Worm (Caenorhabditis elegans) whole organism, late embryonic: Measurements from ENCODE around the gene srg-10.
A peak's percentile ranks its signal among the peaks of the same experiment; 100 is the strongest.

Experiments used
- F13H6.1 ChIP-seq: sonication (generic microtip); optimal IDR thresholded peaks from 2 replicates; lab custom pipeline; 2016; ENCODE audit warnings: missing genetic modification characterization, missing compliant biosample characterization
- K02D7.2 ChIP-seq: sonication (generic microtip); optimal IDR thresholded peaks from 2 replicates; lab custom pipeline; 2017; ENCODE audit warnings: mild to moderate bottlenecking, missing genetic modification characterization, missing compliant biosample characterization
- K09A11.1 ChIP-seq: sonication (generic microtip); optimal IDR thresholded peaks from 2 replicates; lab custom pipeline; 2017; ENCODE audit warnings: antibody characterized with exemption, mild to moderate bottlenecking, missing genetic modification characterization, missing compliant biosample characterization; ENCODE audit not compliant: insufficient read depth
- T23F11.4 ChIP-seq: fragments of 200-800 bp; sonication (Bioruptor generic); optimal IDR thresholded peaks from 2 replicates; lab custom pipeline; 2018; ENCODE audit warnings: mild to moderate bottlenecking, missing genetic modification characterization, missing compliant biosample characterization
- Y22D7AL.16 ChIP-seq: sonication (generic microtip); optimal IDR thresholded peaks from 2 replicates; lab custom pipeline; 2016; ENCODE audit warnings: missing genetic modification characterization, missing compliant biosample characterization
- ahr-1 ChIP-seq: sonication (generic microtip); optimal IDR thresholded peaks from 2 replicates; lab custom pipeline; 2016; ENCODE audit warnings: missing genetic modification characterization, missing compliant biosample characterization
- ceh-14 ChIP-seq: sonication (generic microtip); optimal IDR thresholded peaks from 2 replicates; lab custom pipeline; 2016; ENCODE audit warnings: missing genotype, missing genetic modification characterization, missing compliant biosample characterization
- ceh-18 ChIP-seq: sonication (generic microtip); optimal IDR thresholded peaks from 2 replicates; lab custom pipeline; 2016; ENCODE audit warnings: missing genetic modification characterization, missing compliant biosample characterization
- ceh-9 ChIP-seq: sonication (generic microtip); optimal IDR thresholded peaks from 2 replicates; lab custom pipeline; 2016; ENCODE audit warnings: mild to moderate bottlenecking, missing genetic modification characterization, inconsistent platforms, missing compliant biosample characterization
- che-1 ChIP-seq: sonication (generic microtip); optimal IDR thresholded peaks from 2 replicates; lab custom pipeline; 2016; ENCODE audit warnings: mild to moderate bottlenecking, missing genetic modification characterization, missing compliant biosample characterization
- elt-2 ChIP-seq: sonication (generic microtip); optimal IDR thresholded peaks from 2 replicates; lab custom pipeline; 2016; ENCODE audit warnings: missing genetic modification reagents, missing genetic modification characterization, missing compliant biosample characterization
- elt-4 ChIP-seq: sonication (generic microtip); optimal IDR thresholded peaks from 2 replicates; lab custom pipeline; 2016; ENCODE audit warnings: missing genetic modification characterization, missing compliant biosample characterization
- ets-4 ChIP-seq: sonication (generic microtip); optimal IDR thresholded peaks from 2 replicates; lab custom pipeline; 2016; ENCODE audit warnings: missing genetic modification characterization, missing compliant biosample characterization
- eyg-1 ChIP-seq: sonication (generic microtip); optimal IDR thresholded peaks from 2 replicates; lab custom pipeline; 2016; ENCODE audit warnings: missing genotype, missing genetic modification characterization, missing compliant biosample characterization
- fkh-10 ChIP-seq: fragments of 150-350 bp; optimal IDR thresholded peaks from 2 replicates; lab custom pipeline; 2014; ENCODE audit warnings: missing biosample characterization, missing genetic modification reagents, missing genetic modification characterization
- fkh-6 ChIP-seq: sonication (generic microtip); optimal IDR thresholded peaks from 2 replicates; lab custom pipeline; 2016; ENCODE audit warnings: missing genetic modification characterization, missing compliant biosample characterization
- hlh-13 ChIP-seq: fragments of 200-800 bp; sonication (Bioruptor generic); optimal IDR thresholded peaks from 2 replicates; lab custom pipeline; 2018; ENCODE audit warnings: mild to moderate bottlenecking, missing genetic modification characterization, missing compliant biosample characterization
- hlh-15 ChIP-seq: sonication (generic microtip); optimal IDR thresholded peaks from 2 replicates; lab custom pipeline; 2016; ENCODE audit warnings: missing genetic modification characterization, missing compliant biosample characterization
- hlh-30 ChIP-seq: sonication (generic microtip); optimal IDR thresholded peaks from 2 replicates; lab custom pipeline; 2017; ENCODE audit warnings: antibody characterized with exemption, missing genetic modification characterization, missing compliant biosample characterization; ENCODE audit not compliant: insufficient read depth
- hlh-6 ChIP-seq: sonication (generic microtip); optimal IDR thresholded peaks from 2 replicates; lab custom pipeline; 2016; ENCODE audit warnings: missing genotype, missing genetic modification characterization, missing compliant biosample characterization
- hlh-8 ChIP-seq: sonication (generic microtip); optimal IDR thresholded peaks from 2 replicates; lab custom pipeline; 2016; ENCODE audit warnings: missing genotype, missing genetic modification characterization, missing compliant biosample characterization
- lim-6 ChIP-seq: sonication (generic microtip); optimal IDR thresholded peaks from 2 replicates; lab custom pipeline; 2016; ENCODE audit warnings: missing genetic modification characterization, missing compliant biosample characterization
- lin-11 ChIP-seq: fragments of 200-800 bp; sonication (Bioruptor generic); optimal IDR thresholded peaks from 2 replicates; lab custom pipeline; 2018; ENCODE audit warnings: mild to moderate bottlenecking, missing genetic modification characterization, missing compliant biosample characterization
- mec-3 ChIP-seq: sonication (generic microtip); optimal IDR thresholded peaks from 2 replicates; lab custom pipeline; 2016; ENCODE audit warnings: borderline replicate concordance, missing genetic modification characterization, missing compliant biosample characterization
- nfya-1 ChIP-seq: sonication (generic microtip); optimal IDR thresholded peaks from 2 replicates; lab custom pipeline; 2017; ENCODE audit warnings: missing genetic modification characterization, mild to moderate bottlenecking, missing compliant biosample characterization, antibody characterized with exemption, moderate library complexity
- nhr-11 ChIP-seq: fragments of 150-350 bp; optimal IDR thresholded peaks from 2 replicates; lab custom pipeline; 2014; ENCODE audit warnings: missing biosample characterization, missing genetic modification characterization
- nhr-232 ChIP-seq: sonication (generic microtip); optimal IDR thresholded peaks from 2 replicates; lab custom pipeline; 2016; ENCODE audit warnings: missing genetic modification characterization, missing compliant biosample characterization
- npax-4 ChIP-seq: sonication (generic microtip); optimal IDR thresholded peaks from 2 replicates; lab custom pipeline; 2016; ENCODE audit warnings: missing genetic modification characterization, missing compliant biosample characterization
- odd-2 ChIP-seq: sonication (generic microtip); optimal IDR thresholded peaks from 2 replicates; lab custom pipeline; 2017; ENCODE audit warnings: antibody characterized with exemption, mild to moderate bottlenecking, missing genetic modification characterization, missing compliant biosample characterization
- pag-3 ChIP-seq: sonication (generic microtip); optimal IDR thresholded peaks from 2 replicates; lab custom pipeline; 2016; ENCODE audit warnings: missing compliant biosample characterization, missing genetic modification characterization, borderline replicate concordance
- pat-9 ChIP-seq: fragments of 200-800 bp; sonication (Bioruptor generic); optimal IDR thresholded peaks from 2 replicates; lab custom pipeline; 2018; ENCODE audit warnings: mild to moderate bottlenecking, missing genetic modification characterization, moderate library complexity, missing compliant biosample characterization
- pax-1 ChIP-seq: fragments of 150-350 bp; optimal IDR thresholded peaks from 2 replicates; lab custom pipeline; 2014; ENCODE audit warnings: missing biosample characterization, missing genetic modification characterization
- pha-2 ChIP-seq: sonication (generic microtip); optimal IDR thresholded peaks from 2 replicates; lab custom pipeline; 2017; ENCODE audit warnings: mild to moderate bottlenecking, missing genetic modification characterization, missing compliant biosample characterization
- pha-4 ChIP-seq: fragments of 150-350 bp; optimal IDR thresholded peaks from 2 replicates; lab custom pipeline; 2018; ENCODE audit warnings: missing biosample characterization, missing genetic modification reagents, missing genetic modification characterization
- pqm-1 ChIP-seq: sonication (generic microtip); optimal IDR thresholded peaks from 2 replicates; lab custom pipeline; 2016; ENCODE audit warnings: missing genetic modification characterization, missing compliant biosample characterization
- rnt-1 ChIP-seq: sonication (generic microtip); optimal IDR thresholded peaks from 2 replicates; lab custom pipeline; 2016; ENCODE audit warnings: missing genetic modification characterization, missing compliant biosample characterization
- sox-2 ChIP-seq: fragments of 200-800 bp; sonication (Bioruptor generic); IDR thresholded peaks from 2 replicates; pipeline ENCODE4 v1.3.6; 2022; ENCODE audit warnings: missing genetic modification reagents, missing genetic modification characterization, missing compliant biosample characterization
- sox-4 ChIP-seq: sonication (generic microtip); optimal IDR thresholded peaks from 2 replicates; lab custom pipeline; 2017; ENCODE audit warnings: mild to moderate bottlenecking, missing genetic modification characterization, inconsistent platforms, missing compliant biosample characterization
- syd-9 ChIP-seq: sonication (generic microtip); optimal IDR thresholded peaks from 2 replicates; lab custom pipeline; 2016; ENCODE audit warnings: mild to moderate bottlenecking, missing genetic modification characterization, moderate library complexity, missing compliant biosample characterization
- tbx-2 ChIP-seq: sonication (generic microtip); optimal IDR thresholded peaks from 2 replicates; lab custom pipeline; 2016; ENCODE audit warnings: missing genetic modification characterization, missing compliant biosample characterization
- ttx-3 ChIP-seq: sonication (generic microtip); optimal IDR thresholded peaks from 2 replicates; lab custom pipeline; 2016; ENCODE audit warnings: missing genetic modification reagents, missing genetic modification characterization, missing compliant biosample characterization
- unc-3 ChIP-seq, 2 experiments: fragments of 200-800 bp in 1 of 2; sonication (Bioruptor generic) in 1 of 2; sonication (generic microtip) in 1 of 2; conservative IDR thresholded peaks in 1 of 2; optimal IDR thresholded peaks in 1 of 2; 2 replicates each; pipeline versions ENCODE4 v1.3.6 to Lab custom; 2016 to 2022; ENCODE audit warnings: missing compliant biosample characterization in 2 of 2, missing genetic modification characterization in 2 of 2, missing genetic modification reagents in 1 of 2
- unc-42 ChIP-seq: sonication (generic microtip); optimal IDR thresholded peaks from 2 replicates; lab custom pipeline; 2016; ENCODE audit warnings: missing genotype, missing genetic modification characterization, missing compliant biosample characterization
- unc-55 ChIP-seq: sonication (generic microtip); optimal IDR thresholded peaks from 2 replicates; lab custom pipeline; 2017; ENCODE audit warnings: missing biosample characterization, missing genetic modification reagents, missing genetic modification characterization
- unc-86 ChIP-seq: sonication (generic microtip); optimal IDR thresholded peaks from 2 replicates; lab custom pipeline; 2016; ENCODE audit warnings: missing genetic modification characterization, missing compliant biosample characterization
- zip-5 ChIP-seq: sonication (generic microtip); optimal IDR thresholded peaks from 2 replicates; lab custom pipeline; 2016; ENCODE audit warnings: missing genetic modification characterization, missing compliant biosample characterization
- ztf-16 ChIP-seq: sonication (generic microtip); optimal IDR thresholded peaks from 2 replicates; lab custom pipeline; 2017; ENCODE audit warnings: missing genetic modification characterization, missing compliant biosample characterization

srg-10 gene

ce11 chrIII:4666753-4667400 lies 10.7 kb upstream of the srg-10 start (continued):
- peak; percentile 81 for TF ChIP-seq hlh-6 (tag; lab: Kevin White, UChicago)
- peak; percentile 40 for TF ChIP-seq che-1
- peak; percentile 99 for TF ChIP-seq T23F11.4 (GFP tag; lab: Kevin White, UChicago)
- TF ChIP-seq odd-2 (tag; lab: Kevin White, UChicago), result no peak
- TF ChIP-seq K02D7.2 (tag; lab: Kevin White, UChicago), result no peak
- no peak for TF ChIP-seq F13H6.1
- TF ChIP-seq pqm-1 (tag; lab: Kevin White, UChicago), result no peak
- peak; percentile 34 for TF ChIP-seq syd-9 (tag; lab: Kevin White, UChicago)
- TF ChIP-seq unc-42 (tag; lab: Kevin White, UChicago), result peak; percentile 20
- TF ChIP-seq hlh-8 (tag; lab: Kevin White, UChicago), result peak; percentile 29
- peak; percentile 60 for TF ChIP-seq hlh-30
- TF ChIP-seq fkh-10 (GFP tag; lab: Kevin White, UChicago), result no peak
- TF ChIP-seq Y22D7AL.16 (tag; lab: Kevin White, UChicago), result no peak
- TF ChIP-seq pag-3, result no peak
- TF ChIP-seq pha-4 (tag; lab: Kevin White, UChicago), result no peak
- no peak for TF ChIP-seq nhr-11 (tag; lab: Kevin White, UChicago)
- TF ChIP-seq unc-86, result no peak
- peak; percentile 79 for TF ChIP-seq nfya-1
- no peak for TF ChIP-seq ztf-16 (tag; lab: Kevin White, UChicago)
- no peak for TF ChIP-seq ahr-1 (tag; lab: Kevin White, UChicago)
- no peak for TF ChIP-seq lim-6 (tag; lab: Kevin White, UChicago)
- TF ChIP-seq nhr-232 (tag; lab: Kevin White, UChicago), result no peak
- no peak for TF ChIP-seq mec-3
- TF ChIP-seq pat-9 (tag; lab: Kevin White, UChicago), result no peak
- no peak for TF ChIP-seq sox-4
- peak; percentile 8 for TF ChIP-seq eyg-1 (tag; lab: Kevin White, UChicago)
- TF ChIP-seq elt-2 (tag; lab: Kevin White, UChicago), result peak; percentile 33
- TF ChIP-seq pax-1 (tag; lab: Kevin White, UChicago), result no peak
- no peak for TF ChIP-seq ceh-18
- no peak for TF ChIP-seq ceh-9 (tag; lab: Kevin White, UChicago)
- peak; percentile 27 for TF ChIP-seq ets-4 (tag; lab: Kevin White, UChicago)
- no peak for TF ChIP-seq unc-3 (GFP tag; conservative IDR thresholded peaks at IDR 0.05; lab: Robert Waterston, UW)
- TF ChIP-seq unc-3 (tag; optimal IDR thresholded peaks at IDR 0.05; lab: Kevin White, UChicago), result no peak
- no peak for TF ChIP-seq ceh-14 (tag; lab: Kevin White, UChicago)
- no peak for TF ChIP-seq pha-2 (tag; lab: Kevin White, UChicago)
- TF ChIP-seq lin-11 (tag; lab: Kevin White, UChicago), result no peak
- TF ChIP-seq unc-55, result peak; percentile 48
- no peak for TF ChIP-seq fkh-6 (tag; lab: Kevin White, UChicago)
- TF ChIP-seq elt-4 (tag; lab: Kevin White, UChicago), result no peak
- peak; percentile 36 for TF ChIP-seq rnt-1 (tag; lab: Kevin White, UChicago)
- no peak for TF ChIP-seq hlh-13
- no peak; the same call in 1 of the 2 replicates for TF ChIP-seq sox-2 (GFP tag; lab: Robert Waterston, UW)
- TF ChIP-seq npax-4 (tag; lab: Kevin White, UChicago), result no peak
- TF ChIP-seq ttx-3 (tag; lab: Kevin White, UChicago), result no peak
- TF ChIP-seq hlh-15 (tag; lab: Kevin White, UChicago), result no peak
- TF ChIP-seq zip-5 (tag; lab: Kevin White, UChicago), result no peak
- no peak for TF ChIP-seq K09A11.1 (tag; lab: Kevin White, UChicago)
- TF ChIP-seq tbx-2 (tag; lab: Kevin White, UChicago), result peak; percentile 64
- TF ChIP-seq, all 69 proteins: peak for 25
